Worm (Caenorhabditis elegans) whole organism, midembryonic: ENCODE data around the gene lin-24.

Experiments used
- T22C8.4 ChIP-seq: fragments of 200-800 bp; sonication (Bioruptor generic); IDR thresholded peaks from 2 replicates; pipeline ENCODE4 v1.3.6; 2022; ENCODE audit warnings: missing genetic modification characterization, missing compliant biosample characterization
- cog-1 ChIP-seq: sonication (generic microtip); optimal IDR thresholded peaks from 2 replicates; lab custom pipeline; 2016; ENCODE audit warnings: missing genetic modification characterization, missing compliant biosample characterization
- flt-1 ChIP-seq: fragments of 200-800 bp; sonication (Bioruptor generic); IDR thresholded peaks from 2 replicates; pipeline ENCODE4 v1.3.6; 2022; ENCODE audit warnings: missing genetic modification characterization, missing compliant biosample characterization
- klf-2 ChIP-seq: fragments of 200-800 bp; sonication (Bioruptor generic); conservative IDR thresholded peaks from 2 replicates; pipeline ENCODE4 v1.3.6; 2022; ENCODE audit warnings: missing genetic modification reagents, missing genetic modification characterization, missing compliant biosample characterization
- med-1 ChIP-seq: sonication (generic microtip); optimal IDR thresholded peaks from 2 replicates; lab custom pipeline; 2017; ENCODE audit warnings: missing genetic modification characterization, mild to moderate bottlenecking, missing compliant biosample characterization, antibody characterized with exemption, missing genetic modification reagents; ENCODE audit not compliant: insufficient read depth
- ref-1 ChIP-seq: fragments of 200-800 bp; sonication (Bioruptor generic); conservative IDR thresholded peaks from 2 replicates; pipeline ENCODE4 v1.3.6; 2022; ENCODE audit warnings: missing genetic modification reagents, missing genetic modification characterization, missing compliant biosample characterization
- tab-1 ChIP-seq: fragments of 200-800 bp; sonication (Bioruptor generic); IDR thresholded peaks from 2 replicates; pipeline ENCODE4 v1.3.6; 2022; ENCODE audit warnings: missing genetic modification characterization, missing compliant biosample characterization
- ztf-23 ChIP-seq: fragments of 200-800 bp; sonication (Bioruptor generic); IDR thresholded peaks from 2 replicates; pipeline ENCODE4 v1.3.6; 2022; ENCODE audit warnings: missing genetic modification reagents, missing genetic modification characterization, missing compliant biosample characterization
- ztf-29 ChIP-seq: fragments of 200-800 bp; sonication (Bioruptor generic); IDR thresholded peaks from 2 replicates; pipeline ENCODE4 v1.3.6; 2022; ENCODE audit warnings: missing genetic modification reagents, missing genetic modification characterization, missing compliant biosample characterization

lin-24 gene

ce11 chrIV:12121076-12121475 is 8.2 kb upstream of the lin-24 start, which contains the start of the genes ddb-1 and M18.6:
Gene ddb-1 (minus strand): TSS chrIV:12121165.
Gene M18.6 (plus strand): TSS chrIV:12121310.
- TF ChIP-seq tab-1 (GFP tag; lab: Robert Waterston, UW) (no peak), ztf-23 (GFP tag; lab: Robert Waterston, UW) (no peak), klf-2 (GFP tag; lab: Robert Waterston, UW) (no peak), ztf-29 (no peak), T22C8.4 (GFP tag; lab: Robert Waterston, UW) (no peak), cog-1 (no peak), flt-1 (GFP tag; lab: Robert Waterston, UW) (no peak), ref-1 (GFP tag; lab: Robert Waterston, UW) (no peak), med-1 (GFP tag; lab: Kevin White, UChicago) (no peak)

DNA sequence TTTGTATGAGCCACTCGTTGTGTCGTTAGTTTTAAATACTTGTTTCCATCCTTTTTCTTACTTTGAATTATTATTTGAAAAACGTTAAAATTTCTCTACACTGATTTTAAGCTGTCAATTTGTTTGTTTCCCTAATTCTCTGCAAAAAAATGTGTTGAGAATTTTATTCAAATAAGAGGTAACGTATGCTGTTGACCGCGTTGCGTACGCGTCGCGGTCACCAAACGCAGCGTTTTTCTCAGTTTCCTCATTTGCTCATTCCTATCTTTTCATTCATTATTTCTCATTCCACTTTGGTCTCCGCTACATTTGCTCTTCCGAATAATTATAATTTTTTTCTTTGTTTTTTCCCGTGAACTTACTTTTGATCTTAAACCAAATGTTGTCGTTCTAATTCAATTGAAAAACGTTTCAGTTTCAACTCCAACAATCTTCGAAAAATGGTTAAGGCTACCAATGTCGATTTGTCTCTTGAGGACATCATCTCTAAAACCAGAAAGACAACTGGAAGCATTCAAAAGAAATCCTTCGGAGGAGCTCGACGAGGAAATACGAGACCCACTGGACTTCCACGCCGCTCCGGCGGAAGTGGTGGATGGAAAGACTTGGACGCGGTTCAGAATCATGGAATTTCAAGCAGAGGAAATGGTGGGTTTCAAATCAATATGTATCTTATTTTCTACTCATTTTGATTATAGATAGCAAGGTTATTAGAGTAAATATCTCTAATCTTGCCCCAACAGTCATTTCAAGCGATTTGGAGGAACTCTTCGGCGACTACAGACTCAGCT is 6.2 kb upstream of the lin-24 start, which contains the start of gene aly-3:
Gene aly-3, plus strand, starts transcription at position 409 of the 791 bp plus-strand sequence.
- no peak for TF ChIP-seq ztf-23 (GFP tag; lab: Robert Waterston, UW)

ce11 chrIV:12124314-12125084 is 4.8 kb upstream of the lin-24 start, which contains the start of gene dhhc-6:
Gene dhhc-6 (plus strand): TSS chrIV:12124952.
- no peak for TF ChIP-seq ztf-29
- TF ChIP-seq flt-1 (GFP tag; lab: Robert Waterston, UW), result 0 out of 2 replicates have a peak, but pooled peaks have one; percentile 11

DNA sequence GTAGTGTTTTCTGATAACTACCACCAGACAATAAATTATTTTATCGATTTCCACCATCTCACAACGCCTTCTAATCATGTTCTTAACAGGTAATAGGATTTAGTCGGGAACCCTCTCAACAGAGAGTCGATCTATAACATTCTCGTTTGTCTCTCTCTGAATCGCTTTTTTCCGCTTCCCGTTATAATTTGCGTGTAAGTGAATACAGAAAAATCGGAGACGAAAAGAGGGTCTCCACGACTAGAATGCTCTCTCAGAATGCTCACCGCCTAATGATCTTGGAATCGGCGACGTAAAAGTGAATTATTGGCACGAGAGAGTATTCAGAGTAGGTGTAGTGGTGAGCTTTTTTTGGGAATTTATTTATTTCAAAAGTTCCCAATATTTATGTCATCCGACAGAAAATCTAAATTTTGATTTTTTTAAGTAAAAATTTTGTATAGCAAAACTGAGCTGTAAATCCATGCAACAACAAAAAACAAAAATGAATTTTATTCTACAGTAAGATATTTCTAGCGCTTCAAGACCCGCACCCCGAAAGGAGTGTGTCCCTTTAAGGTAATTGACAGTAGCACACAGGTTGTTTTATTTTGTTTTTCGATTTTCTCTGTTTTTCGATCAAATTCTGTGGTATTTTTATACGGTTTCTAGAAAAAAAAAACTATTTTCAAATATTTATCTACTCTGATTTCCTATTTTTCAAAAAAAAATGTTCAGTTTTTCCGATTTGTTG is 2.4 kb upstream of the lin-24 start:
- no peak for TF ChIP-seq cog-1
- TF ChIP-seq ztf-29, result no peak

DNA sequence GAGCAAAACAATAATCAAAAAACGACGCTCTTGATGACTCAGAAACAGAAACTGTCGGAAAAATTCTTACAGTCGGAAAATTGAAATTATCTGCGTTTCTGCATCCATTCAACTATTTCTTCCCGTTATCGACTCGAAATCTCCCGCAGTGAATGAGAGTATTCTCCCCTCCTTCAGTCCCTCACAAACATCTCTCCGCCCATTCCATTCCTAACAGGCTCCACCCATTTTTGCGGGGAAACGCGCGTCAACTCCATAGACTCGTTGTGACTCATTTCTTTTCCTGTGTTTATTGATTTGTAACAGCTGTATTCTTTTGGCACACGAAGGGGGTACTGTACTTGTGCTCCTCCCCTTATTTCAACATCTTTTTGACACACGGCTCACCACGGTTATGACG is 1.5 kb upstream of the lin-24 start:
- no peak for TF ChIP-seq ref-1 (GFP tag; lab: Robert Waterston, UW)
- no peak for TF ChIP-seq tab-1 (GFP tag; lab: Robert Waterston, UW)
- TF ChIP-seq cog-1, result no peak
- TF ChIP-seq T22C8.4 (GFP tag; lab: Robert Waterston, UW), result no peak
- TF ChIP-seq ztf-23 (GFP tag; lab: Robert Waterston, UW), result no peak
- no peak for TF ChIP-seq flt-1 (GFP tag; lab: Robert Waterston, UW)
- no peak for TF ChIP-seq med-1 (GFP tag; lab: Kevin White, UChicago)
- no peak for TF ChIP-seq ztf-29
- TF ChIP-seq klf-2 (GFP tag; lab: Robert Waterston, UW), result no peak

ce11 chrIV:12128708-12129107 is 596 bp upstream of the lin-24 start:
- TF ChIP-seq cog-1, result no peak
- no peak for TF ChIP-seq ztf-23 (GFP tag; lab: Robert Waterston, UW)
- no peak for TF ChIP-seq T22C8.4 (GFP tag; lab: Robert Waterston, UW)
- no peak for TF ChIP-seq flt-1 (GFP tag; lab: Robert Waterston, UW)
- TF ChIP-seq tab-1 (GFP tag; lab: Robert Waterston, UW), result no peak

- TF ChIP-seq med-1 (GFP tag; lab: Kevin White, UChicago), result no peak
- no peak for TF ChIP-seq ztf-23 (GFP tag; lab: Robert Waterston, UW)
- TF ChIP-seq tab-1 (GFP tag; lab: Robert Waterston, UW), result no peak
- TF ChIP-seq T22C8.4 (GFP tag; lab: Robert Waterston, UW), result no peak
- no peak for TF ChIP-seq cog-1
- no peak for TF ChIP-seq ref-1 (GFP tag; lab: Robert Waterston, UW)
- TF ChIP-seq ztf-29, result no peak
- no peak for TF ChIP-seq klf-2 (GFP tag; lab: Robert Waterston, UW)
- no peak for TF ChIP-seq flt-1 (GFP tag; lab: Robert Waterston, UW)
Measured at ce11 chrIV:12131308-12132072, 2.2 kb downstream of the lin-24 start.

- no peak for TF ChIP-seq T22C8.4 (GFP tag; lab: Robert Waterston, UW)
- TF ChIP-seq ztf-23 (GFP tag; lab: Robert Waterston, UW), result no peak
- TF ChIP-seq tab-1 (GFP tag; lab: Robert Waterston, UW), result no peak
- TF ChIP-seq med-1 (GFP tag; lab: Kevin White, UChicago), result no peak
- TF ChIP-seq klf-2 (GFP tag; lab: Robert Waterston, UW), result no peak
- no peak; the same call in 1 of the 2 replicates for TF ChIP-seq flt-1 (GFP tag; lab: Robert Waterston, UW)
- no peak for TF ChIP-seq ref-1 (GFP tag; lab: Robert Waterston, UW)
- no peak for TF ChIP-seq cog-1
- TF ChIP-seq ztf-29, result no peak
Measured at ce11 chrIV:12133776-12134175, 4.5 kb downstream of the lin-24 start.

DNA sequence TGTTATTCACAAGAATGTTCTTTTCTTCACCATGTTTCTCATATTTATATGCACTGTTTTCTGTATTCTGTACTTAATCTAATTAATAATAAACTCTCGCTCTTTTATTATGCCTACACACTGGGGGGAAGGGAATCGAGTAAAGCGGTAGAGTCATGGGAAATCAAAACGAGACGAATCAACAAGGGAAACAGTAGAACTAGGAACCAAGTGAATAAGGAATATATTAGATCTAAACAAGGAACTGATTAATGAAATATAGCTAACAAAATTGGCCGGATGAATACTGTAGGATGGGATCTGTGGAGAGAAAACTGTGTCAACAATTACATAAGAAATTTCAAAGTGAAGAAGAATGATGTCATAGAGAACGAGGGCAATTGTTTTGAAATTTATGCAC is 5.7 kb downstream of the lin-24 start:
- TF ChIP-seq med-1 (GFP tag; lab: Kevin White, UChicago) (no peak), tab-1 (GFP tag; lab: Robert Waterston, UW) (no peak)
